Worm (Caenorhabditis elegans): Measurements from ENCODE around the gene pcm-1.

DNA sequence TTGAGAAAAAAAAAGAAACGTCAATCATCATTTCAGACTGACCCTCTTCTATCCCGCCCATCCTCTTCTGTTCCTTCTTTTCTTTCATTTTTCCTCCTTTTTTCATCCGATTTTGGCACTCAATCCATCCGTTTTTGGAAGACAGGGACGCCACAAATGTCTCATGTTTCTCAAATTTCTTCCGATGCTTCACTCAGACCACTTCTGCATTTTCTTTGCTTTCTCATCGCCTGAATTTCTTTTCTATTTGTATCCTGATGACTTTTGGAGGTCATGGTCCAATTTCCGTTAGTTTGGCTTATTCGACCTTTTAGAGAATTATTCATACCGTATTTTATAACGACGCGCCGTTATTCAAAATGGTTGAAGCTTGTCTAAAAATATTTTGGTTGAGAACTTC is 8.9 kb upstream of the pcm-1 start:
- TF ChIP-seq ama-1 (optimal IDR thresholded peaks at IDR 0.05) (no peak), aha-1 (tag; optimal IDR thresholded peaks at IDR 0.05) (no peak), swsn-7 (tag; optimal IDR thresholded peaks at IDR 0.05) (no peak), ceh-63 (GFP tag; optimal IDR thresholded peaks at IDR 0.05) (no peak), nhr-85 (tag) (no peak), lin-35 (GFP tag; optimal IDR thresholded peaks at IDR 0.05) (no peak), lsy-2 (tag; optimal IDR thresholded peaks at IDR 0.05) (no peak), zag-1 (tag; optimal IDR thresholded peaks at IDR 0.05) (no peak), ztf-11 (tag; optimal IDR thresholded peaks at IDR 0.05) (no peak), unc-86 (tag; optimal IDR thresholded peaks at IDR 0.05) (no peak), sox-4 (tag; optimal IDR thresholded peaks at IDR 0.05) (no peak)

All from whole organism, L1 larva.